Fruit fly (Drosophila melanogaster) whole organism, adult: ENCODE data around the gene Nph.

Source experiments
- CG11617 ChIP-seq: fragments of 200-800 bp; sonication (Bioruptor generic); optimal IDR thresholded peaks from 2 replicates; lab custom pipeline; 2017; ENCODE audit warnings: mild to moderate bottlenecking, missing biosample characterization, missing genetic modification reagents, missing genetic modification characterization
- CG12768 ChIP-seq: fragments of 200-800 bp; sonication (Bioruptor generic); optimal IDR thresholded peaks from 2 replicates; lab custom pipeline; 2017; ENCODE audit warnings: missing biosample characterization, missing genetic modification characterization, mild to moderate bottlenecking, moderate library complexity, missing genetic modification reagents
- CG14711 ChIP-seq: fragments of 200-800 bp; sonication (Bioruptor generic); optimal IDR thresholded peaks from 2 replicates; lab custom pipeline; 2018; ENCODE audit warnings: missing biosample characterization, mild to moderate bottlenecking, missing genetic modification characterization, moderate library complexity
- CG1620 ChIP-seq: fragments of 200-800 bp; sonication (Bioruptor generic); optimal IDR thresholded peaks from 2 replicates; lab custom pipeline; 2016; ENCODE audit warnings: missing biosample characterization, missing genetic modification characterization
- CG33017 ChIP-seq: fragments of 200-800 bp; sonication (Bioruptor generic); optimal IDR thresholded peaks from 2 replicates; lab custom pipeline; 2018; ENCODE audit warnings: missing biosample characterization, mild to moderate bottlenecking, missing genetic modification characterization, moderate library complexity
- CG5204 ChIP-seq: fragments of 200-800 bp; sonication (Bioruptor generic); optimal IDR thresholded peaks from 2 replicates; lab custom pipeline; 2016; ENCODE audit warnings: missing biosample characterization, missing genetic modification characterization
- CG7045 ChIP-seq: fragments of 200-800 bp; sonication (Bioruptor generic); optimal IDR thresholded peaks from 2 replicates; lab custom pipeline; 2017; ENCODE audit warnings: missing biosample characterization, mild to moderate bottlenecking, missing genetic modification characterization
- CG7101 ChIP-seq: fragments of 200-800 bp; sonication (Bioruptor generic); optimal IDR thresholded peaks from 2 replicates; lab custom pipeline; 2018; ENCODE audit warnings: missing biosample characterization, mild to moderate bottlenecking, missing genetic modification characterization, moderate library complexity
- Clk ChIP-seq: fragments of 200-800 bp; sonication (Bioruptor generic); optimal IDR thresholded peaks from 2 replicates; lab custom pipeline; 2017; ENCODE audit warnings: missing biosample characterization, missing genetic modification characterization
- Crg-1 ChIP-seq: fragments of 200-800 bp; sonication (Bioruptor generic); optimal IDR thresholded peaks from 2 replicates; lab custom pipeline; 2016; ENCODE audit warnings: missing biosample characterization, missing genetic modification characterization
- Hr96 ChIP-seq: fragments of 200-800 bp; sonication (Bioruptor generic); optimal IDR thresholded peaks from 2 replicates; lab custom pipeline; 2016; ENCODE audit warnings: missing biosample characterization, missing genetic modification characterization
- Mnt ChIP-seq: fragments of 200-800 bp; sonication (Bioruptor generic); optimal IDR thresholded peaks from 2 replicates; lab custom pipeline; 2016; ENCODE audit warnings: missing biosample characterization, mild to moderate bottlenecking, missing genetic modification characterization
- bab1 ChIP-seq: fragments of 200-800 bp; sonication (Bioruptor generic); optimal IDR thresholded peaks from 3 replicates; lab custom pipeline; 2019; ENCODE audit warnings: missing biosample characterization, mild to moderate bottlenecking, missing genetic modification characterization, moderate library complexity
- cic ChIP-seq: fragments of 200-800 bp; sonication (Bioruptor generic); optimal IDR thresholded peaks from 2 replicates; lab custom pipeline; 2017; ENCODE audit warnings: missing biosample characterization, mild to moderate bottlenecking, missing genetic modification characterization, moderate library complexity
- cnc ChIP-seq, 2 experiments: fragments of >200 bp; optimal IDR thresholded peaks; 2 replicates each; lab custom pipeline; 2017
- kay ChIP-seq: fragments of 200-800 bp; sonication (Bioruptor generic); peaks from one replicate; lab custom pipeline; 2016; ENCODE audit warnings: missing biosample characterization, missing genetic modification characterization, borderline replicate concordance
- ovo ChIP-seq: fragments of 200-800 bp; sonication (Bioruptor generic); optimal IDR thresholded peaks from 2 replicates; lab custom pipeline; 2016; ENCODE audit warnings: missing biosample characterization, missing genetic modification characterization
- pad ChIP-seq: fragments of 200-800 bp; sonication (Bioruptor generic); optimal IDR thresholded peaks from 3 replicates; lab custom pipeline; 2017; ENCODE audit warnings: missing biosample characterization, missing genetic modification characterization, mild to moderate bottlenecking, moderate library complexity, missing genetic modification reagents
- tj ChIP-seq: fragments of 200-800 bp; sonication (Bioruptor generic); optimal IDR thresholded peaks from 3 replicates; lab custom pipeline; 2017; ENCODE audit warnings: missing biosample characterization, mild to moderate bottlenecking, missing genetic modification characterization, moderate library complexity
- toe ChIP-seq: fragments of 200-800 bp; sonication (Bioruptor generic); optimal IDR thresholded peaks from 2 replicates; lab custom pipeline; 2016; ENCODE audit warnings: missing biosample characterization, missing genetic modification characterization

Nph gene

DNA sequence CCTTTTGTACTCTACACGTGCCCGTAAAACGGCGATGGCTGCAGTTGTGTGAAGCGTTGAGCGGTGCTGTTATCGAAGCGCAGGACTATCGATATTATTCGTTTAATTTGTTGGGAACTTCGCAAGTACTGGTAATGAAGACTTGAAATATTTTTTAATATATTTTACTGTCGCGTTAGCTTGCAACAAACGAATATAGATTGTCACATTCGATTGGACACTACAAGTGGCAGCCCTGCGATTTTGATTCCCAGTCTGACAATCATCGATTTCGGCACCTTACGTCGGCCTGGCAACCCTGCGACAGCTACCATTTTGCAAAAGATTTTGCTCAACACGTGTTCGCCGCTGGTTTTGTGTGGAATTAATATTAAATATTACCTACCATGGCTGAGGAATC is at the start of gene Nph, which contains the start of gene Nlp:
Gene Nph, minus strand, starts transcription at position 214 of the 400 bp plus-strand sequence.
Gene Nlp, plus strand, starts transcription at position 138 of the 400 bp plus-strand sequence.
- TF ChIP-seq ovo (GFP tag; lab: Kevin White, UChicago) (no peak), CG14711 (tag; lab: Kevin White, UChicago) (peak; percentile 93), bab1 (GFP tag; lab: Kevin White, UChicago) (peak; percentile 42), cic (GFP tag; lab: Kevin White, UChicago) (peak; percentile 13), CG7101 (tag; lab: Kevin White, UChicago) (peak; percentile 31), tj (peak; percentile 56), toe (GFP tag; lab: Kevin White, UChicago) (peak; percentile 68), CG5204 (GFP tag; lab: Kevin White, UChicago) (no peak), CG7045 (GFP tag; lab: Kevin White, UChicago) (peak; percentile 9), cnc (optimal IDR thresholded peaks at IDR 0.05; lab: Kevin White, UChicago) (no peak), Crg-1 (GFP tag; lab: Kevin White, UChicago) (peak; percentile 54), CG11617 (GFP tag; lab: Kevin White, UChicago) (peak; percentile 22), kay (no peak), Mnt (GFP tag; lab: Kevin White, UChicago) (peak; percentile 95), CG12768 (GFP tag; lab: Kevin White, UChicago) (peak; percentile 36), CG1620 (peak; percentile 47), pad (peak; percentile 30), Hr96 (peak; percentile 65), Clk (no peak), CG33017 (tag; lab: Kevin White, UChicago) (no peak)

DNA sequence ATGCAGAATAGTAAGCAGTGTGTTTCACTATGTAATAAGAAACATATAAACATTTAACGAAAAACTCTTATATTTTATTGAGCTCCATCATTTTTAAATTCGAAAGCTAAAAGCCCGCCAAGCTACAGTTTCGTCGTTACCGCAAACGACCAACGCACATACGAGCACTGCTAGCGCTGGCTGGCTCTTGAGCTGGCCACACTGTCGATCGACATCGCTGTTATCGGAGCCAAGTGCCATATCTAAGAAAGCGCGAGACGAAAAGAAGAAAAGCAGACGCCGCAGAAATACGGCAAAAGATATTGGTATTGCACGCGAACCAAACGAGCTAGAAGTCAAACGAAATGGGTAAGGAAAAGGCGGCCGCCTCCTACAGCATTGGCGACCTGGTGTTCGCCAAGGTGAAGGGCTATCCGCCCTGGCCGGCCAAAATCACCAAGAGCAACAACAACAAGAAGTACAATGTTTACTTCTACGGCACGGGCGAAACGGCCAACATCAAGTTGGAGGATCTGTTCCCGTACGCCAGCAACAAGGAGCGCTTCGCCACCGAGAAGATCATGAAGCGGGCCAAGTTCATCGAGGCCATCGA is 47.9 kb upstream of the Nph start, which contains the start of gene Jasper:
Gene Jasper, plus strand, starts transcription at position 60 of the 592 bp plus-strand sequence.
- TF ChIP-seq CG14711 (tag; lab: Kevin White, UChicago) (no peak), Mnt (GFP tag; lab: Kevin White, UChicago) (peak; percentile 24), cic (GFP tag; lab: Kevin White, UChicago) (peak; percentile 40), CG11617 (GFP tag; lab: Kevin White, UChicago) (no peak), CG5204 (GFP tag; lab: Kevin White, UChicago) (no peak), Clk (no peak), Crg-1 (GFP tag; lab: Kevin White, UChicago) (no peak), bab1 (GFP tag; lab: Kevin White, UChicago) (peak; percentile 71), CG33017 (tag; lab: Kevin White, UChicago) (no peak), pad (no peak), toe (GFP tag; lab: Kevin White, UChicago) (no peak), Hr96 (no peak), CG7101 (tag; lab: Kevin White, UChicago) (peak; percentile 43), CG12768 (GFP tag; lab: Kevin White, UChicago) (no peak), CG7045 (GFP tag; lab: Kevin White, UChicago) (no peak), CG1620 (peak; percentile 46), ovo (GFP tag; lab: Kevin White, UChicago) (peak; percentile 26), kay (no peak), tj (peak; percentile 80), cnc (optimal IDR thresholded peaks at IDR 0.05; lab: Kevin White, UChicago) (no peak)

DNA sequence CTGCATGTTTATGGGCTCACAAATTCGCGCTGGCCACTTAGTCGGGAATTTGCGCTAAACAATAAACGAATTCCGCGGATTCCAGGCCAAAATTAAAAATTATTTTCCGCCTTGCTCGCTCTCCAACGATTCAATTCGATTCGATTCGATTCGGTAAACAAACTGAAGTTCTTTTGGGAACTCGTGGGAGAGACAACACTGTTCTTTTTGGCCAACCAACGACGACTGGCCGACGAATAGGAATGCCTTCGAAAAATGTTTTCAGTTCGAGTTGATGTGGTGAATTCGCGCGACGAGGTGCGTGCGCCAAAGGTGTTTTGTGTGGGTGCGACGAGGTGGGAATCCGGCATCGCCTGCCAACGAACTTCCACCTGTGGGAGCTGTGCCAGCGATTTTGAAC is 47.3 kb upstream of the Nph start, which contains the start of gene CG15528:
Gene CG15528, minus strand, starts transcription at position 180 of the 400 bp plus-strand sequence.
- TF ChIP-seq kay (no peak), CG1620 (no peak), pad (no peak), tj (no peak), Crg-1 (GFP tag; lab: Kevin White, UChicago) (no peak), ovo (GFP tag; lab: Kevin White, UChicago) (no peak), cnc (optimal IDR thresholded peaks at IDR 0.05; lab: Kevin White, UChicago) (no peak), CG5204 (GFP tag; lab: Kevin White, UChicago) (no peak), CG7045 (GFP tag; lab: Kevin White, UChicago) (no peak), CG33017 (tag; lab: Kevin White, UChicago) (no peak), Clk (no peak), Mnt (GFP tag; lab: Kevin White, UChicago) (no peak), cic (GFP tag; lab: Kevin White, UChicago) (no peak), CG14711 (tag; lab: Kevin White, UChicago) (no peak), toe (GFP tag; lab: Kevin White, UChicago) (no peak), bab1 (GFP tag; lab: Kevin White, UChicago) (no peak)

DNA sequence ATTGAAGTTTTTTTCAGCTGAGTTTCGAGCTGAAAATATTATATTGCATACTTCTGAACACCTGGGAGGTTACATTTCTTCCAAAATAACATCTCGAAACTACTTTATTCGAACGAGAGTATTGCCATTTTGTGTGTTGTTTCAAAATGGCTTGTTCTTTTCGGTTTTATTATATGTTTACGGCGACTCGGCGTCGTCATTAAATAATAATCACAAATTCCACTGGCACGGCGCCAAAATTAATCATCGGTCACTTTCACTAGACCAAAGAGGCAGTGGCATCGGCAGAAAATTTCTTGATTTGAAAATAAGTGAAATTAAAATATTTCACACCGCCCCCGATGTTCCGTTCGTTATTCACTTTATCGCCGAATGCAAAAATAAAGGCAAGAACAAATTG is 45.8 kb upstream of the Nph start:
- TF ChIP-seq CG14711 (tag; lab: Kevin White, UChicago): no peak
- TF ChIP-seq CG7045 (GFP tag; lab: Kevin White, UChicago): no peak
- TF ChIP-seq CG11617 (GFP tag; lab: Kevin White, UChicago): no peak
- TF ChIP-seq CG12768 (GFP tag; lab: Kevin White, UChicago): no peak
- no peak for TF ChIP-seq kay
- TF ChIP-seq ovo (GFP tag; lab: Kevin White, UChicago): no peak
- TF ChIP-seq toe (GFP tag; lab: Kevin White, UChicago): no peak
- TF ChIP-seq CG33017 (tag; lab: Kevin White, UChicago): no peak
- TF ChIP-seq CG5204 (GFP tag; lab: Kevin White, UChicago): no peak
- no peak for TF ChIP-seq Crg-1 (GFP tag; lab: Kevin White, UChicago)
- no peak for TF ChIP-seq cnc (optimal IDR thresholded peaks at IDR 0.05; lab: Kevin White, UChicago)
- TF ChIP-seq CG1620: no peak
- no peak for TF ChIP-seq Hr96
- TF ChIP-seq tj: no peak
- no peak for TF ChIP-seq Mnt (GFP tag; lab: Kevin White, UChicago)
- no peak for TF ChIP-seq Clk
